Worm (Caenorhabditis elegans): ENCODE data around the gene R07E5.17.
A peak's percentile ranks its signal among the peaks of the same experiment; 100 is the strongest.

Gene R07E5.17

DNA sequence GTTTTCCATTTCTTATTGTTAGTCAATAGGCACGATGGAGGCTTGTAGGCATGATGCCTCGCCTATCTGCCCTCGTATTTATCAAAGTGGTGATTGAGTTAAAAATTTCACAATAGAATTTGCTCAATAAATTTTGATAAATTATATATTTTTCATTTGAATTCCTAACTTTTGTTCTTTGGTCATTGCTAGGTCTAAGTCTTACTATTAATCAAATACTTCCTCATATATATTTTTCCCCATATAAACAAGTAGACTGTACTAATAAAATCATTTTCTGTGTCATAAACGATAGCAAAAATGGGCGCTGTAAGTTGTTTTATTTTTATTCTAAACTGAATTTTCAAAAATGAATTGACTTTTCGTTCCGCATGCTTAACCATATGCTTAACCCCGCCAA is 19.7 kb downstream of the R07E5.17 start, which contains the start of gene pals-28:
Gene pals-28 (plus strand): TSS at position 301 of the 400 bp plus-strand sequence.
- TF ChIP-seq eyg-1 (tag; optimal IDR thresholded peaks at IDR 0.05): no peak
- no peak for TF ChIP-seq pros-1 (tag; optimal IDR thresholded peaks at IDR 0.05)
- TF ChIP-seq ztf-16 (tag; optimal IDR thresholded peaks at IDR 0.05): no peak
- no peak for TF ChIP-seq sdc-2 (tag; optimal IDR thresholded peaks at IDR 0.05)
- TF ChIP-seq tbx-7 (tag; optimal IDR thresholded peaks at IDR 0.05): no peak
- no peak for TF ChIP-seq odd-2 (tag; optimal IDR thresholded peaks at IDR 0.05)
- TF ChIP-seq hlh-8 (tag; optimal IDR thresholded peaks at IDR 0.05): no peak
- TF ChIP-seq unc-3 (GFP tag; conservative IDR thresholded peaks at IDR 0.05): no peak
- no peak for TF ChIP-seq unc-3 (tag; optimal IDR thresholded peaks at IDR 0.05)
- no peak for TF ChIP-seq pax-1 (tag; optimal IDR thresholded peaks at IDR 0.05)
- no peak for TF ChIP-seq fkh-6 (tag; optimal IDR thresholded peaks at IDR 0.05)
- TF ChIP-seq F13H6.1 (tag; optimal IDR thresholded peaks at IDR 0.05): no peak
- TF ChIP-seq lin-11 (tag; optimal IDR thresholded peaks at IDR 0.05): no peak
- no peak for TF ChIP-seq ceh-22 (tag; optimal IDR thresholded peaks at IDR 0.05)
- TF ChIP-seq hlh-15 (tag; optimal IDR thresholded peaks at IDR 0.05): no peak
- TF ChIP-seq ceh-18 (tag; optimal IDR thresholded peaks at IDR 0.05): no peak

DNA sequence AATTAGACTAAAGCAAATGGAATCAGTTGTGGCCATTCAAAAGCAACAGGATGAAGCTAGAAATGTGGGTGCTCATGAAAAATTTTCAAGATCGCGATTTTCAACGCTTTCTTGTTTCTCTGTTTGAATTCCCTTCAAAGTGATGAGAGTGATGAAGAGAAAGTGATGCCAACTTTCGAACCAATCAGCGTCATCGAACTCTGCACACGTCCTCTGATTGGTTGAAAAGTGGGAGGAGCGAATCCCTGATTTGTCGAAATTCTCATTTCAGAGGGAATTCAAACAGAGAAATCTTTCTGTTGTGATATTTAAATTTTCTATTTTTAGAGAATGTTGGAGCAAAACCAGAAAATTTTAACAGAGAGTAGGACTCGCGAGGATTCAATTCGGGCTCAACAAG is 22.1 kb downstream of the R07E5.17 start:
- TF ChIP-seq ceh-24 (tag; optimal IDR thresholded peaks at IDR 0.05) (no peak), tbx-2 (tag; optimal IDR thresholded peaks at IDR 0.05) (no peak), nfya-1 (tag; optimal IDR thresholded peaks at IDR 0.05) (peak; percentile 76), dve-1 (tag; optimal IDR thresholded peaks at IDR 0.05) (no peak)

DNA sequence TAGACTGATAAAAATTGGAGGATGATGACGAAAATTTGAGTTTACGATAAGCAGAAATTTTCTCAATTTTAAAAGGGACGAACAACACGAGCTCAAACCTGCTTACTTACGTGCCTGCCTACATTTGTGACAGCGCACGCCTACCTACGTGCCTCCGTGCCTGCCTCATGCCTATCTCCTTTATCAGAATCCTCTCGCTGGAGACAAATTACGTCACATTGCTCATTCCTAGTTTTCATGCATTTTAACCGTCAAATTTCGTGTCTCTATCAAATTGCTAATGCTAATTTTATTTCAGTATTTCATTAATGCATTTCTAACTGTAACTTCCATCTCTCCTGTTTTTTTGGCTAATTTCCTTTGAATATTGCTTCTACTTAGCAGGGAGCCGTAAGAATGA is 22.9 kb downstream of the R07E5.17 start, which contains the start of gene pals-27:
Gene pals-27 (plus strand): TSS at position 301 of the 400 bp plus-strand sequence.
- no peak for TF ChIP-seq C08G9.2 (tag; optimal IDR thresholded peaks at IDR 0.05)
- no peak for TF ChIP-seq gmeb-2 (tag; optimal IDR thresholded peaks at IDR 0.05)
- no peak for TF ChIP-seq ceh-48 (tag; optimal IDR thresholded peaks at IDR 0.05)
- no peak for TF ChIP-seq nhr-11 (tag; optimal IDR thresholded peaks at IDR 0.05)
- TF ChIP-seq lim-6 (tag; optimal IDR thresholded peaks at IDR 0.05): no peak
- TF ChIP-seq pros-1 (tag; optimal IDR thresholded peaks at IDR 0.05): no peak
- no peak for TF ChIP-seq pha-4 (tag; optimal IDR thresholded peaks at IDR 0.05)
- TF ChIP-seq fkh-6 (tag; optimal IDR thresholded peaks at IDR 0.05): no peak
- no peak for TF ChIP-seq tbx-7 (tag; optimal IDR thresholded peaks at IDR 0.05)
- TF ChIP-seq ceh-22 (tag; optimal IDR thresholded peaks at IDR 0.05): no peak
- no peak for TF ChIP-seq pha-2 (tag; optimal IDR thresholded peaks at IDR 0.05)
- no peak for TF ChIP-seq ref-2 (tag; optimal IDR thresholded peaks at IDR 0.05)
- TF ChIP-seq ceh-45 (GFP tag; IDR thresholded peaks at IDR 0.05): no peak
- TF ChIP-seq pag-3 (tag; optimal IDR thresholded peaks at IDR 0.05; ENCODE audit: borderline replicate concordance): no peak
- no peak for TF ChIP-seq C38D4.7 (GFP tag; optimal IDR thresholded peaks at IDR 0.05)
- no peak for TF ChIP-seq dve-1 (tag; optimal IDR thresholded peaks at IDR 0.05)
- no peak for TF ChIP-seq dmd-4 (tag; optimal IDR thresholded peaks at IDR 0.05; ENCODE audit: borderline replicate concordance)

DNA sequence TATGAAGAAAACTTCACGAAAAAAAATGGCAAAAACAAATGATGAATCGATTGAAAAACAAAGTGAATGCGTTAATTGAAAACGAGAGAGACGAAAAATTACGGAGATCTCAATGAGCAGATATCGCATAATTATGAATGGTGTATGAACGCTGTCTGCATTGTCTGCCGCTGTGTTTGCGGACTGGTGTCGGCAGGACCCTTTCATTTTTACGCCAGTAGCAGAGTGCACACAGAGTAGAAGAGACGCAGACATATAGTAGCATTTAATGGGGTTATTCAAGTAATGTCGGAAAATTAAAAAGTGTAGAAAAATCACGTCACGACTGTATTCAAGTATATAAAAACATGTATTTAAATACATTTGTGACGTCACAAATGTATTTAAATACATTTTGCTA is 23.4 kb downstream of the R07E5.17 start:
- TF ChIP-seq pax-1 (tag; optimal IDR thresholded peaks at IDR 0.05): no peak
- TF ChIP-seq unc-3 (GFP tag; conservative IDR thresholded peaks at IDR 0.05): no peak
- no peak for TF ChIP-seq unc-3 (tag; optimal IDR thresholded peaks at IDR 0.05)
- TF ChIP-seq K02D7.2 (tag; optimal IDR thresholded peaks at IDR 0.05): no peak
- TF ChIP-seq pat-9 (tag; optimal IDR thresholded peaks at IDR 0.05): no peak
- no peak for TF ChIP-seq ama-1 (optimal IDR thresholded peaks at IDR 0.05)
- TF ChIP-seq ttx-3 (tag; optimal IDR thresholded peaks at IDR 0.05): no peak
- no peak for TF ChIP-seq dve-1 (tag; optimal IDR thresholded peaks at IDR 0.05)
- no peak for TF ChIP-seq ceh-48 (tag; optimal IDR thresholded peaks at IDR 0.05)
- TF ChIP-seq sox-2 (GFP tag; IDR thresholded peaks at IDR 0.05): peak; percentile 24
- TF ChIP-seq che-1 (tag; optimal IDR thresholded peaks at IDR 0.05): no peak
- TF ChIP-seq K09A11.1 (tag; optimal IDR thresholded peaks at IDR 0.05; ENCODE audit: insufficient read depth): no peak
- peak; percentile 60 for TF ChIP-seq ceh-31 (tag; optimal IDR thresholded peaks at IDR 0.05)
- no peak for TF ChIP-seq madf-2 (tag; optimal IDR thresholded peaks at IDR 0.05)
- TF ChIP-seq ceh-45 (GFP tag; IDR thresholded peaks at IDR 0.05): no peak
- TF ChIP-seq ceh-18 (tag; optimal IDR thresholded peaks at IDR 0.05): no peak
- peak; percentile 31 for TF ChIP-seq nfya-1 (tag; optimal IDR thresholded peaks at IDR 0.05)
- no peak for TF ChIP-seq npax-4 (tag; optimal IDR thresholded peaks at IDR 0.05)
- TF ChIP-seq T23F11.4 (GFP tag; optimal IDR thresholded peaks at IDR 0.05): no peak
- TF ChIP-seq lin-11 (tag; optimal IDR thresholded peaks at IDR 0.05): no peak
- no peak for TF ChIP-seq hlh-6 (tag; optimal IDR thresholded peaks at IDR 0.05)
- TF ChIP-seq unc-42 (tag; optimal IDR thresholded peaks at IDR 0.05): peak; percentile 60
- TF ChIP-seq unc-55 (GFP tag; optimal IDR thresholded peaks at IDR 0.05): no peak
- TF ChIP-seq unc-86 (tag; optimal IDR thresholded peaks at IDR 0.05): no peak
- TF ChIP-seq gmeb-2 (tag; optimal IDR thresholded peaks at IDR 0.05): no peak
- no peak for TF ChIP-seq F13H6.1 (tag; optimal IDR thresholded peaks at IDR 0.05)

Data from whole organism, late embryonic.